Fruit fly (Drosophila melanogaster) whole organism, embryonic: ENCODE data around the gene GlcAT-P.
A peak's percentile ranks its signal among the peaks of the same experiment; 100 is the strongest.

ENCODE experiments used
- BEAF-32 ChIP-seq: fragments of 200-800 bp; sonication (Bioruptor generic); optimal IDR thresholded peaks from 3 replicates; lab custom pipeline; 2017; ENCODE audit warnings: missing biosample characterization, missing genetic modification characterization, mild to moderate bottlenecking, moderate library complexity, missing genetic modification reagents
- CG10462 ChIP-seq: fragments of 200-800 bp; sonication (Bioruptor generic); optimal IDR thresholded peaks from 2 replicates; lab custom pipeline; 2016; ENCODE audit warnings: missing biosample characterization, missing genetic modification characterization
- CG11093 ChIP-seq: fragments of 200-800 bp; sonication (Bioruptor generic); IDR thresholded peaks from 3 replicates; pipeline ENCODE4 v1.3.6; 2022; ENCODE audit warnings: missing biosample characterization, missing genetic modification characterization
- CG15479 ChIP-seq: fragments of 200-800 bp; sonication (Bioruptor generic); optimal IDR thresholded peaks from 3 replicates; lab custom pipeline; 2019; ENCODE audit warnings: missing biosample characterization, mild to moderate bottlenecking, missing genetic modification characterization, moderate library complexity
- CG15696 ChIP-seq: fragments of 200-800 bp; sonication (Bioruptor generic); optimal IDR thresholded peaks from 2 replicates; lab custom pipeline; 2019; ENCODE audit warnings: missing biosample characterization, mild to moderate bottlenecking, missing genetic modification characterization, moderate library complexity
- CG1602 ChIP-seq: fragments of 200-800 bp; sonication (Bioruptor generic); optimal IDR thresholded peaks from 3 replicates; lab custom pipeline; 2016; ENCODE audit warnings: missing biosample characterization, missing genetic modification characterization
- CG1603 ChIP-seq: fragments of 200-800 bp; sonication (Bioruptor generic); optimal IDR thresholded peaks from 2 replicates; lab custom pipeline; 2019; ENCODE audit warnings: missing biosample characterization, mild to moderate bottlenecking, missing genetic modification characterization, moderate library complexity
- CG1832 ChIP-seq: fragments of 200-800 bp; sonication (Bioruptor generic); optimal IDR thresholded peaks from 2 replicates; lab custom pipeline; 2017; ENCODE audit warnings: missing biosample characterization, mild to moderate bottlenecking, missing genetic modification characterization, inconsistent platforms
- CG2116 ChIP-seq: fragments of 200-800 bp; sonication (Bioruptor generic); optimal IDR thresholded peaks from 3 replicates; lab custom pipeline; 2018; ENCODE audit warnings: missing biosample characterization, mild to moderate bottlenecking, missing genetic modification characterization
- CG2129 ChIP-seq: fragments of 200-800 bp; sonication (Bioruptor generic); IDR thresholded peaks from 2 replicates; pipeline ENCODE4 v1.3.6; 2022; ENCODE audit warnings: missing biosample characterization, missing genetic modification characterization; ENCODE audit not compliant: partially characterized antibody
- CG34422 ChIP-seq: fragments of 200-800 bp; sonication (Bioruptor generic); IDR thresholded peaks from 3 replicates; pipeline ENCODE4 v1.3.6; 2022; ENCODE audit warnings: missing biosample characterization, missing genetic modification characterization
- CG3847 ChIP-seq: fragments of 200-800 bp; sonication (Bioruptor generic); IDR thresholded peaks from 2 replicates; pipeline ENCODE4 v1.3.6; 2022; ENCODE audit warnings: missing biosample characterization, missing genetic modification characterization
- CG4282 ChIP-seq: fragments of 200-800 bp; sonication (Bioruptor generic); optimal IDR thresholded peaks from 2 replicates; lab custom pipeline; 2016; ENCODE audit warnings: missing biosample characterization, missing genetic modification characterization
- CG4820 ChIP-seq: fragments of 200-800 bp; sonication (Bioruptor generic); optimal IDR thresholded peaks from 3 replicates; lab custom pipeline; 2016; ENCODE audit warnings: missing biosample characterization, missing genetic modification characterization
- CG5953 ChIP-seq: fragments of 200-800 bp; sonication (Bioruptor generic); IDR thresholded peaks from 2 replicates; pipeline ENCODE4 v1.3.6; 2022; ENCODE audit warnings: missing biosample characterization, missing genetic modification characterization
- CG6175 ChIP-seq: fragments of 200-800 bp; sonication (Bioruptor generic); IDR thresholded peaks from 3 replicates; pipeline ENCODE4 v1.3.6; 2022; ENCODE audit warnings: missing biosample characterization, missing genetic modification characterization
- CG7839 ChIP-seq: fragments of 200-800 bp; sonication (Bioruptor generic); optimal IDR thresholded peaks from 3 replicates; lab custom pipeline; 2018; ENCODE audit warnings: missing biosample characterization, mild to moderate bottlenecking, missing genetic modification characterization, moderate library complexity
- CG7963 ChIP-seq: fragments of 200-800 bp; sonication (Bioruptor generic); IDR thresholded peaks from 3 replicates; pipeline ENCODE4 v1.3.6; 2022; ENCODE audit warnings: missing biosample characterization, missing genetic modification characterization; ENCODE audit not compliant: partially characterized antibody
- CG7987 ChIP-seq: fragments of 200-800 bp; sonication (Bioruptor generic); optimal IDR thresholded peaks from 2 replicates; lab custom pipeline; 2018; ENCODE audit warnings: missing biosample characterization, mild to moderate bottlenecking, missing genetic modification characterization, moderate library complexity
- CG8359 ChIP-seq: fragments of 200-800 bp; sonication (Bioruptor generic); optimal IDR thresholded peaks from 2 replicates; lab custom pipeline; 2017; ENCODE audit warnings: missing biosample characterization, mild to moderate bottlenecking, missing genetic modification characterization, borderline replicate concordance
- CTCF ChIP-seq: fragments of 200-800 bp; sonication (Bioruptor generic); optimal IDR thresholded peaks from 2 replicates; lab custom pipeline; 2017; ENCODE audit warnings: missing biosample characterization, mild to moderate bottlenecking, missing genetic modification characterization, moderate library complexity
- Dfd ChIP-seq, 2 experiments: fragments of >200 bp; optimal IDR thresholded peaks; 2 replicates each; lab custom pipeline; 2017; ENCODE audit warnings: missing biosample characterization in 2 of 2, missing genetic modification characterization in 2 of 2
- Dref ChIP-seq: fragments of 200-800 bp; sonication (Bioruptor generic); IDR thresholded peaks from 2 replicates; pipeline ENCODE4 v1.3.6; 2022; ENCODE audit warnings: missing biosample characterization, missing genetic modification characterization
- Gug ChIP-seq: fragments of 200-800 bp; sonication (Bioruptor generic); IDR thresholded peaks from 4 replicates; pipeline ENCODE4 v1.3.6; 2022; ENCODE audit warnings: missing biosample characterization, missing genetic modification characterization
- Lhr ChIP-seq: fragments of 200-800 bp; sonication (Bioruptor generic); optimal IDR thresholded peaks from 3 replicates; lab custom pipeline; 2017; ENCODE audit warnings: mild to moderate bottlenecking, missing biosample characterization, missing genetic modification reagents, missing genetic modification characterization
- Mrtf ChIP-seq: fragments of 200-800 bp; sonication (Bioruptor generic); IDR thresholded peaks from 3 replicates; pipeline ENCODE4 v1.3.6; 2022; ENCODE audit warnings: missing biosample characterization, missing genetic modification characterization
- NC2α ChIP-seq: fragments of 200-800 bp; sonication (Bioruptor generic); optimal IDR thresholded peaks from 2 replicates; lab custom pipeline; 2016; ENCODE audit warnings: missing biosample characterization, missing genetic modification characterization
- Poxn ChIP-seq: fragments of 200-800 bp; sonication (Bioruptor generic); IDR thresholded peaks from 2 replicates; pipeline ENCODE4 v1.3.6; 2022; ENCODE audit warnings: missing biosample characterization, missing genetic modification characterization
- Ravus ChIP-seq: fragments of 200-800 bp; sonication (Bioruptor generic); IDR thresholded peaks from 2 replicates; pipeline ENCODE4 v1.3.6; 2022; ENCODE audit warnings: missing biosample characterization, missing genetic modification characterization
- Six4 ChIP-seq: fragments of 200-800 bp; sonication (Bioruptor generic); optimal IDR thresholded peaks from 2 replicates; lab custom pipeline; 2016; ENCODE audit warnings: missing biosample characterization, missing genetic modification characterization
- Taf1 ChIP-seq: fragments of 200-800 bp; sonication (Bioruptor generic); IDR thresholded peaks from 2 replicates; pipeline ENCODE4 v1.3.6; 2022; ENCODE audit warnings: missing biosample characterization, missing genetic modification characterization
- Xbp1 ChIP-seq: fragments of 200-800 bp; sonication (Bioruptor generic); optimal IDR thresholded peaks from 3 replicates; lab custom pipeline; 2016; ENCODE audit warnings: missing biosample characterization, mild to moderate bottlenecking, missing genetic modification characterization
- bcd ChIP-seq: fragments of 200-800 bp; sonication (Bioruptor generic); optimal IDR thresholded peaks from 2 replicates; lab custom pipeline; 2017; ENCODE audit warnings: missing biosample characterization, mild to moderate bottlenecking, missing genetic modification characterization
- chinmo ChIP-seq: fragments of 200-800 bp; sonication (Bioruptor generic); IDR thresholded peaks from 4 replicates; pipeline ENCODE4 v1.3.6; 2022; ENCODE audit warnings: missing biosample characterization, missing genetic modification characterization; ENCODE audit not compliant: partially characterized antibody
- chn ChIP-seq: fragments of 200-800 bp; sonication (Bioruptor generic); optimal IDR thresholded peaks from 2 replicates; lab custom pipeline; 2016; ENCODE audit warnings: missing biosample characterization, missing genetic modification characterization
- crc ChIP-seq: fragments of 200-800 bp; sonication (Bioruptor generic); optimal IDR thresholded peaks from 2 replicates; lab custom pipeline; 2016; ENCODE audit warnings: missing biosample characterization, missing genetic modification characterization
- dati ChIP-seq: fragments of 200-800 bp; sonication (Bioruptor generic); IDR thresholded peaks from 2 replicates; pipeline ENCODE4 v1.3.6; 2022; ENCODE audit warnings: missing biosample characterization, missing genetic modification characterization
- ems ChIP-seq: fragments of 200-800 bp; sonication (Bioruptor generic); optimal IDR thresholded peaks from 3 replicates; lab custom pipeline; 2016; ENCODE audit warnings: missing biosample characterization, missing genetic modification characterization
- gro ChIP-seq: fragments of 200-800 bp; sonication (Bioruptor generic); optimal IDR thresholded peaks from 2 replicates; lab custom pipeline; 2016; ENCODE audit warnings: missing biosample characterization, missing genetic modification characterization
- gsb-n ChIP-seq: fragments of 200-800 bp; sonication (Bioruptor generic); optimal IDR thresholded peaks from 3 replicates; lab custom pipeline; 2018; ENCODE audit warnings: missing biosample characterization, mild to moderate bottlenecking, missing genetic modification characterization
- h ChIP-seq: fragments of >200 bp; optimal IDR thresholded peaks from 2 replicates; lab custom pipeline; 2017
- lbe ChIP-seq: fragments of 200-800 bp; sonication (Bioruptor generic); optimal IDR thresholded peaks from 2 replicates; lab custom pipeline; 2016; ENCODE audit warnings: missing biosample characterization, mild to moderate bottlenecking, missing genetic modification characterization
- mirr ChIP-seq: fragments of 200-800 bp; sonication (Bioruptor generic); optimal IDR thresholded peaks from 3 replicates; lab custom pipeline; 2018; ENCODE audit warnings: missing biosample characterization, mild to moderate bottlenecking, missing genetic modification characterization
- pita ChIP-seq: fragments of 200-800 bp; sonication (Bioruptor generic); optimal IDR thresholded peaks from 2 replicates; lab custom pipeline; 2017; ENCODE audit warnings: missing biosample characterization, mild to moderate bottlenecking, missing genetic modification characterization
- repo ChIP-seq: fragments of 200-800 bp; sonication (Bioruptor generic); optimal IDR thresholded peaks from 2 replicates; lab custom pipeline; 2016; ENCODE audit warnings: missing biosample characterization, missing genetic modification characterization
- rib ChIP-seq: fragments of 200-800 bp; sonication (Bioruptor generic); IDR thresholded peaks from 2 replicates; pipeline ENCODE4 v1.3.6; 2022; ENCODE audit warnings: missing biosample characterization, missing genetic modification characterization
- sc ChIP-seq, 3 experiments: fragments of >200 bp in 2 of 3; fragments of 200-800 bp in 1 of 3; sonication (Bioruptor generic) in 1 of 3; optimal IDR thresholded peaks; 2 replicates in 2 of 3; 3 replicates in 1 of 3; lab custom pipeline; 2017; ENCODE audit warnings: mild to moderate bottlenecking in 1 of 3, missing biosample characterization in 1 of 3, missing genetic modification characterization in 1 of 3, missing genetic modification reagents in 1 of 3
- slbo ChIP-seq: fragments of 200-800 bp; sonication (Bioruptor generic); IDR thresholded peaks from 2 replicates; pipeline ENCODE4 v1.3.6; 2022; ENCODE audit warnings: missing biosample characterization, missing genetic modification characterization
- toy ChIP-seq: fragments of 200-800 bp; sonication (Bioruptor generic); IDR thresholded peaks from 2 replicates; pipeline ENCODE4 v1.3.6; 2022; ENCODE audit warnings: missing biosample characterization, missing genetic modification characterization
- vnd ChIP-seq: fragments of 200-800 bp; sonication (Bioruptor generic); IDR thresholded peaks from 3 replicates; pipeline ENCODE4 v1.3.6; 2022; ENCODE audit warnings: missing biosample characterization, missing genetic modification characterization; ENCODE audit not compliant: partially characterized antibody
- zen ChIP-seq: fragments of 200-800 bp; sonication (Bioruptor generic); optimal IDR thresholded peaks from 3 replicates; lab custom pipeline; 2018; ENCODE audit warnings: missing biosample characterization, mild to moderate bottlenecking, missing genetic modification characterization, moderate library complexity

GlcAT-P gene

DNA sequence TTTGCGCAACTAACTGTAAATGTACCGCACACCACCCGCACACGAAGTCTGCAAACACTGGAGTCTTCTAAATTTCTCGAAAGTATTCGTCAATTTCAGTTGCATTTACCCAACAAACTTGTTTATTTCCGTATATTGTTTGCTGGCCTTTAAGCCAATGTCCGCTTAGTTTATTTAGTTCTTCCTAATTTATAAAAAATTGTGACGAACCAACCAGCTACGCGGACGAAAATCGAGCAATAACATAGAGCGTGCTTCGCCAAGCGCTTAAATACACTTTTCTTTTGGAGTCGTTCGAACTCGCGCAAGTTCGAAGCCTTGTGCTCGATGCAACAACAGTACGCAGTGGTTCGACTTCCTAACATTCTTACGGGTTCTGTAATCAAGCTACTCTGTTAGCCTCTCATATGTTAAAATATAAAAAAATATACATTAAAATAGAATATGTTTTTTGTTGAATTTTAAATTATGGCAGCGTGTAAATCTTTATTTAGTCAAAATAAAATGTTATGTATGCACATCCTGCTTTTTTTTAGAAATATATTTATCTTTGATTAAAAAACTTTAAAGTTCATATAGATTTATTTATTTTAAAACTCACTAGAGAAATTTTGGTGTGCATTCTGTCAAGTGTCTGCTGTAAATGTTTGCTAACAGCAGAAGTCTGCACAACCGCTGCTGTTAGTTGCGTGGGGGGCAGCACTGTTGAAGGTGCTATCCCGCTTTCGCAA, at the start of gene GlcAT-P (continued):
- TF ChIP-seq CG2129 (no peak), CG3847 (GFP tag; lab: Robert Waterston, UW) (peak; percentile 68), chinmo (GFP tag; lab: Robert Waterston, UW) (no peak), Gug (GFP tag; lab: Robert Waterston, UW) (no peak), CTCF (GFP tag; lab: Kevin White, UChicago) (no peak), Xbp1 (peak; percentile 56), BEAF-32 (no peak), vnd (GFP tag; lab: Robert Waterston, UW) (no peak), CG6175 (GFP tag; lab: Robert Waterston, UW) (no peak), CG10462 (GFP tag; lab: Kevin White, UChicago) (peak; percentile 25), CG4820 (GFP tag; lab: Kevin White, UChicago) (peak; percentile 20), dati (no peak), sc (optimal IDR thresholded peaks at IDR 0.05; lab: Kevin White, UChicago) (no peak), sc (GFP tag; optimal IDR thresholded peaks at IDR 0.05; lab: Kevin White, UChicago) (peak; percentile 24), CG7839 (tag; lab: Kevin White, UChicago) (peak; percentile 79), toy (GFP tag; lab: Robert Waterston, UW) (no peak), CG34422 (GFP tag; lab: Robert Waterston, UW) (peak; percentile 52; the same call in 2 of the 3 replicates), Poxn (GFP tag; lab: Robert Waterston, UW) (no peak), bcd (GFP tag; lab: Kevin White, UChicago) (peak; percentile 62), h (lab: Kevin White, UChicago) (no peak), zen (peak; percentile 4), CG7987 (GFP tag; lab: Kevin White, UChicago) (no peak), lbe (GFP tag; lab: Kevin White, UChicago) (no peak), Six4 (GFP tag; lab: Kevin White, UChicago) (no peak), CG15479 (peak; percentile 15), Mrtf (no peak; the same call in 2 of the 3 replicates), CG1602 (peak; percentile 48), crc (GFP tag; lab: Kevin White, UChicago) (no peak), Ravus (no peak), CG15696 (peak; percentile 59), CG1832 (GFP tag; lab: Kevin White, UChicago) (no peak), Taf1 (GFP tag; lab: Robert Waterston, UW) (no peak), chn (GFP tag; lab: Kevin White, UChicago) (no peak), gsb-n (tag; lab: Kevin White, UChicago) (peak; percentile 78), CG4282 (GFP tag; lab: Kevin White, UChicago) (no peak), CG1603 (tag; lab: Kevin White, UChicago) (no peak), CG2116 (GFP tag; lab: Kevin White, UChicago) (peak; percentile 11), repo (GFP tag; lab: Kevin White, UChicago) (no peak), CG5953 (GFP tag; lab: Robert Waterston, UW) (no peak), NC2α (GFP tag; lab: Kevin White, UChicago) (no peak), pita (GFP tag; lab: Kevin White, UChicago) (no peak), slbo (peak; percentile 83), gro (GFP tag; lab: Kevin White, UChicago) (no peak), Dref (no peak), rib (GFP tag; lab: Robert Waterston, UW) (no peak), CG7963 (GFP tag; lab: Robert Waterston, UW) (no peak), CG8359 (GFP tag; lab: Kevin White, UChicago) (no peak), mirr (GFP tag; lab: Kevin White, UChicago) (no peak), Dfd (GFP tag; optimal IDR thresholded peaks at IDR 0.05; lab: Kevin White, UChicago) (no peak), Lhr (GFP tag; lab: Kevin White, UChicago) (no peak), CG11093 (GFP tag; lab: Robert Waterston, UW) (no peak), ems (no peak)
